Fruit fly (Drosophila melanogaster): ENCODE measurements around the gene SNCF.

- TF ChIP-seq insv (optimal IDR thresholded peaks at IDR 0.05) (no peak), Myc (optimal IDR thresholded peaks at IDR 0.05) (no peak), Sin3A (optimal IDR thresholded peaks at IDR 0.05) (no peak)
Observed at dm6 chr3L:13422286-13422787, 44.0 kb downstream of the SNCF start, which contains the start of gene CG32121.
